Fruit fly (Drosophila melanogaster): Measurements from ENCODE around the gene Ilp3.
A peak's percentile ranks its signal among the peaks of the same experiment; 100 is the strongest.

- no peak for TF ChIP-seq CG9876 (GFP tag; optimal IDR thresholded peaks at IDR 0.05)
- TF ChIP-seq D (optimal IDR thresholded peaks at IDR 0.05) = no peak
- TF ChIP-seq D (GFP tag; optimal IDR thresholded peaks at IDR 0.05) = no peak
- TF ChIP-seq Dip2 (GFP tag; IDR thresholded peaks at IDR 0.05) = no peak
- no peak for TF ChIP-seq CG1647 (GFP tag; optimal IDR thresholded peaks at IDR 0.05)
- TF ChIP-seq CG17385 (GFP tag; optimal IDR thresholded peaks at IDR 0.05) = no peak
- no peak for TF ChIP-seq ap (GFP tag; IDR thresholded peaks at IDR 0.05)
- TF ChIP-seq tll (GFP tag; optimal IDR thresholded peaks at IDR 0.05) = no peak
- no peak for TF ChIP-seq CG10147 (GFP tag; optimal IDR thresholded peaks at IDR 0.05)
- peak; percentile 41 for TF ChIP-seq CG12391 (tag; optimal IDR thresholded peaks at IDR 0.05)
Observed at dm6 chr3L:9836524-9837047, 34.7 kb upstream of the Ilp3 start, which contains the start of gene I-2.
